Fruit fly (Drosophila melanogaster) whole organism, embryonic: ENCODE data around the gene CG32298.

ENCODE experiments used
- B-H1 ChIP-seq: fragments of 200-800 bp; sonication (Bioruptor generic); IDR thresholded peaks from 3 replicates; pipeline ENCODE4 v1.3.6; 2022; ENCODE audit warnings: missing biosample characterization, missing genetic modification characterization
- C15 ChIP-seq: fragments of 200-800 bp; sonication (Bioruptor generic); IDR thresholded peaks from 3 replicates; pipeline ENCODE4 v1.3.6; 2022; ENCODE audit warnings: missing biosample characterization, missing genetic modification characterization
- CG11085 ChIP-seq: fragments of 200-800 bp; sonication (Bioruptor generic); IDR thresholded peaks from 2 replicates; pipeline ENCODE4 v1.3.6; 2022; ENCODE audit warnings: missing biosample characterization, missing genetic modification characterization
- CG14050 ChIP-seq: fragments of 200-800 bp; sonication (Bioruptor generic); IDR thresholded peaks from 3 replicates; pipeline ENCODE4 v1.3.6; 2022; ENCODE audit warnings: missing biosample characterization, missing genetic modification characterization
- CG14667 ChIP-seq: fragments of 200-800 bp; sonication (Bioruptor generic); IDR thresholded peaks from 2 replicates; pipeline ENCODE4 v1.3.6; 2022; ENCODE audit warnings: missing biosample characterization, missing genetic modification characterization
- CG15011 ChIP-seq: fragments of 200-800 bp; sonication (Bioruptor generic); optimal IDR thresholded peaks from 3 replicates; lab custom pipeline; 2018; ENCODE audit warnings: missing biosample characterization, mild to moderate bottlenecking, missing genetic modification characterization
- CG17568 ChIP-seq: fragments of 200-800 bp; sonication (Bioruptor generic); optimal IDR thresholded peaks from 2 replicates; lab custom pipeline; 2018; ENCODE audit warnings: missing biosample characterization, mild to moderate bottlenecking, missing genetic modification characterization, moderate library complexity
- CG17912 ChIP-seq: fragments of 200-800 bp; sonication (Bioruptor generic); optimal IDR thresholded peaks from 2 replicates; lab custom pipeline; 2018; ENCODE audit warnings: missing biosample characterization, mild to moderate bottlenecking, missing genetic modification characterization
- CG18476 ChIP-seq: fragments of 200-800 bp; sonication (Bioruptor generic); optimal IDR thresholded peaks from 2 replicates; lab custom pipeline; 2016; ENCODE audit warnings: missing biosample characterization, mild to moderate bottlenecking, missing genetic modification characterization
- CG18619 ChIP-seq: fragments of 200-800 bp; sonication (Bioruptor generic); optimal IDR thresholded peaks from 3 replicates; lab custom pipeline; 2017; ENCODE audit warnings: missing biosample characterization, mild to moderate bottlenecking, missing genetic modification characterization
- CG2129 ChIP-seq: fragments of 200-800 bp; sonication (Bioruptor generic); IDR thresholded peaks from 2 replicates; pipeline ENCODE4 v1.3.6; 2022; ENCODE audit warnings: missing biosample characterization, missing genetic modification characterization; ENCODE audit not compliant: partially characterized antibody
- CG30431 ChIP-seq: fragments of 200-800 bp; sonication (Bioruptor generic); optimal IDR thresholded peaks from 2 replicates; lab custom pipeline; 2017; ENCODE audit warnings: missing biosample characterization, missing genetic modification characterization
- CG31441 ChIP-seq: fragments of 200-800 bp; sonication (Bioruptor generic); IDR thresholded peaks from 2 replicates; pipeline ENCODE4 v1.3.6; 2022; ENCODE audit warnings: missing biosample characterization, missing genetic modification characterization
- CG3163 ChIP-seq: fragments of 200-800 bp; sonication (Bioruptor generic); optimal IDR thresholded peaks from 3 replicates; lab custom pipeline; 2016; ENCODE audit warnings: missing biosample characterization, missing genetic modification characterization
- CG3281 ChIP-seq: fragments of 200-800 bp; sonication (Bioruptor generic); optimal IDR thresholded peaks from 3 replicates; lab custom pipeline; 2017; ENCODE audit warnings: missing biosample characterization, mild to moderate bottlenecking, missing genetic modification characterization
- CG3407 ChIP-seq: fragments of 200-800 bp; sonication (Bioruptor generic); optimal IDR thresholded peaks from 2 replicates; lab custom pipeline; 2018; ENCODE audit warnings: missing biosample characterization, mild to moderate bottlenecking, missing genetic modification characterization
- CG4282 ChIP-seq: fragments of 200-800 bp; sonication (Bioruptor generic); optimal IDR thresholded peaks from 2 replicates; lab custom pipeline; 2016; ENCODE audit warnings: missing biosample characterization, missing genetic modification characterization
- CG4854 ChIP-seq: fragments of 200-800 bp; sonication (Bioruptor generic); optimal IDR thresholded peaks from 2 replicates; lab custom pipeline; 2016; ENCODE audit warnings: missing biosample characterization, missing genetic modification characterization, inconsistent platforms
- CG7556 ChIP-seq: fragments of 200-800 bp; sonication (Bioruptor generic); optimal IDR thresholded peaks from 2 replicates; lab custom pipeline; 2017; ENCODE audit warnings: missing biosample characterization, mild to moderate bottlenecking, missing genetic modification characterization
- CG9876 ChIP-seq: fragments of 200-800 bp; sonication (Bioruptor generic); optimal IDR thresholded peaks from 2 replicates; lab custom pipeline; 2016; ENCODE audit warnings: missing biosample characterization, missing genetic modification characterization
- D19A ChIP-seq: fragments of 200-800 bp; optimal IDR thresholded peaks from 3 replicates; lab custom pipeline; 2019; ENCODE audit warnings: missing biosample characterization, mild to moderate bottlenecking, missing genetic modification characterization, moderate library complexity
- Dek ChIP-seq: fragments of 200-800 bp; sonication (Bioruptor generic); optimal IDR thresholded peaks from 3 replicates; lab custom pipeline; 2019; ENCODE audit warnings: missing biosample characterization, mild to moderate bottlenecking, missing genetic modification characterization, moderate library complexity
- Fer2 ChIP-seq: fragments of 200-800 bp; sonication (Bioruptor generic); optimal IDR thresholded peaks from 2 replicates; lab custom pipeline; 2018; ENCODE audit warnings: missing biosample characterization, mild to moderate bottlenecking, missing genetic modification characterization, moderate library complexity
- GATAe ChIP-seq: fragments of 200-800 bp; sonication (Bioruptor generic); conservative IDR thresholded peaks from 2 replicates; pipeline ENCODE4 v1.3.6; 2022; ENCODE audit warnings: missing biosample characterization, missing genetic modification characterization
- HLH54F ChIP-seq: fragments of 200-800 bp; sonication (Bioruptor generic); optimal IDR thresholded peaks from 3 replicates; lab custom pipeline; 2016; ENCODE audit warnings: missing biosample characterization, missing genetic modification characterization
- Kr ChIP-seq: fragments of 200-800 bp; sonication (Bioruptor generic); optimal IDR thresholded peaks from 2 replicates; lab custom pipeline; 2017; ENCODE audit warnings: missing biosample characterization, mild to moderate bottlenecking, missing genetic modification characterization
- Mes4 ChIP-seq: fragments of 200-800 bp; sonication (Bioruptor generic); optimal IDR thresholded peaks from 2 replicates; lab custom pipeline; 2016; ENCODE audit warnings: missing biosample characterization, missing genetic modification characterization
- NfI ChIP-seq: fragments of 200-800 bp; sonication (Bioruptor generic); optimal IDR thresholded peaks from 3 replicates; lab custom pipeline; 2018; ENCODE audit warnings: missing biosample characterization, mild to moderate bottlenecking, missing genetic modification characterization, moderate library complexity
- Ptx1 ChIP-seq: fragments of 200-800 bp; sonication (Bioruptor generic); IDR thresholded peaks from 2 replicates; pipeline ENCODE4 v1.3.6; 2022; ENCODE audit warnings: missing biosample characterization, missing genetic modification characterization
- Rx ChIP-seq: fragments of 200-800 bp; sonication (Bioruptor generic); IDR thresholded peaks from 2 replicates; pipeline ENCODE4 v1.3.6; 2022; ENCODE audit warnings: missing biosample characterization, missing genetic modification characterization
- Side ChIP-seq: fragments of 200-800 bp; sonication (Bioruptor generic); optimal IDR thresholded peaks from 2 replicates; lab custom pipeline; 2016; ENCODE audit warnings: missing biosample characterization, missing genetic modification characterization
- Trl ChIP-seq, 3 experiments: fragments of >200 bp in 2 of 3; fragments of 200-800 bp in 1 of 3; sonication (Bioruptor generic) in 1 of 3; optimal IDR thresholded peaks; 2 replicates in 1 of 3; 3 replicates in 2 of 3; lab custom pipeline; 2016 to 2017; ENCODE audit warnings: missing biosample characterization in 1 of 3, missing genetic modification characterization in 1 of 3
- abd-A ChIP-seq: fragments of 200-800 bp; sonication (Bioruptor generic); optimal IDR thresholded peaks from 3 replicates; lab custom pipeline; 2019; ENCODE audit warnings: missing biosample characterization, mild to moderate bottlenecking, missing genetic modification characterization, moderate library complexity
- az2 ChIP-seq: fragments of 200-800 bp; sonication (Bioruptor generic); optimal IDR thresholded peaks from 3 replicates; lab custom pipeline; 2016; ENCODE audit warnings: missing biosample characterization, missing genetic modification characterization
- bigmax ChIP-seq: fragments of 200-800 bp; sonication (Bioruptor generic); optimal IDR thresholded peaks from 2 replicates; lab custom pipeline; 2018; ENCODE audit warnings: missing biosample characterization, mild to moderate bottlenecking, missing genetic modification characterization
- cg ChIP-seq: fragments of 200-800 bp; sonication (Bioruptor generic); optimal IDR thresholded peaks from 3 replicates; lab custom pipeline; 2019; ENCODE audit warnings: missing biosample characterization, mild to moderate bottlenecking, missing genetic modification characterization, moderate library complexity
- emc ChIP-seq: fragments of 200-800 bp; sonication (Bioruptor generic); optimal IDR thresholded peaks from 2 replicates; lab custom pipeline; 2016; ENCODE audit warnings: missing biosample characterization, missing genetic modification characterization
- exex ChIP-seq: fragments of 200-800 bp; sonication (Bioruptor generic); optimal IDR thresholded peaks from 4 replicates; lab custom pipeline; 2018; ENCODE audit warnings: missing biosample characterization, mild to moderate bottlenecking, missing genetic modification characterization, moderate library complexity
- grn ChIP-seq: fragments of 200-800 bp; sonication (Bioruptor generic); optimal IDR thresholded peaks from 3 replicates; lab custom pipeline; 2017; ENCODE audit warnings: missing biosample characterization, missing genetic modification characterization
- gt ChIP-seq: fragments of 200-800 bp; sonication (Bioruptor generic); IDR thresholded peaks from 2 replicates; pipeline ENCODE4 v1.3.6; 2022; ENCODE audit warnings: missing biosample characterization, missing genetic modification characterization
- kah ChIP-seq: fragments of 200-800 bp; sonication (Bioruptor generic); optimal IDR thresholded peaks from 2 replicates; lab custom pipeline; 2018; ENCODE audit warnings: missing biosample characterization, mild to moderate bottlenecking, missing genetic modification characterization
- maf-S ChIP-seq: fragments of 200-800 bp; sonication (Bioruptor generic); optimal IDR thresholded peaks from 2 replicates; lab custom pipeline; 2016; ENCODE audit warnings: missing biosample characterization, missing genetic modification characterization
- nerfin-2 ChIP-seq: fragments of 200-800 bp; sonication (Bioruptor generic); IDR thresholded peaks from 2 replicates; pipeline ENCODE4 v1.3.6; 2022; ENCODE audit warnings: missing biosample characterization, missing genetic modification characterization; ENCODE audit not compliant: partially characterized antibody
- pros ChIP-seq: fragments of 200-800 bp; sonication (Bioruptor generic); optimal IDR thresholded peaks from 3 replicates; lab custom pipeline; 2019; ENCODE audit warnings: missing biosample characterization, mild to moderate bottlenecking, missing genetic modification characterization, moderate library complexity
- pum ChIP-seq: fragments of 200-800 bp; sonication (Bioruptor generic); optimal IDR thresholded peaks from 2 replicates; lab custom pipeline; 2016; ENCODE audit warnings: missing biosample characterization, missing genetic modification characterization
- run ChIP-seq: fragments of 200-800 bp; sonication (Bioruptor generic); optimal IDR thresholded peaks from 3 replicates; lab custom pipeline; 2018; ENCODE audit warnings: missing biosample characterization, mild to moderate bottlenecking, missing genetic modification characterization
- sd ChIP-seq: fragments of 200-800 bp; sonication (Bioruptor generic); optimal IDR thresholded peaks from 3 replicates; lab custom pipeline; 2018; ENCODE audit warnings: missing biosample characterization, mild to moderate bottlenecking, missing genetic modification characterization, moderate library complexity
- sima ChIP-seq: fragments of 200-800 bp; sonication (Bioruptor generic); optimal IDR thresholded peaks from 2 replicates; lab custom pipeline; 2016; ENCODE audit warnings: missing biosample characterization, missing genetic modification characterization
- sisA ChIP-seq: fragments of 200-800 bp; sonication (Bioruptor generic); IDR thresholded peaks from 2 replicates; pipeline ENCODE4 v1.3.6; 2022; ENCODE audit warnings: missing biosample characterization, missing genetic modification characterization
- tin ChIP-seq: fragments of 200-800 bp; sonication (Bioruptor generic); optimal IDR thresholded peaks from 3 replicates; lab custom pipeline; 2016; ENCODE audit warnings: missing biosample characterization, missing genetic modification characterization
- tup ChIP-seq: fragments of 200-800 bp; sonication (Bioruptor generic); optimal IDR thresholded peaks from 2 replicates; lab custom pipeline; 2016; ENCODE audit warnings: missing biosample characterization, mild to moderate bottlenecking, missing genetic modification characterization, moderate library complexity
- zen ChIP-seq: fragments of 200-800 bp; sonication (Bioruptor generic); optimal IDR thresholded peaks from 3 replicates; lab custom pipeline; 2018; ENCODE audit warnings: missing biosample characterization, mild to moderate bottlenecking, missing genetic modification characterization, moderate library complexity

Gene CG32298

dm6 chr3L:2409289-2409688, 18.5 kb upstream of the CG32298 start (continued):
- TF ChIP-seq Trl (optimal IDR thresholded peaks at IDR 0.05; lab: Kevin White, UChicago): no peak
- TF ChIP-seq Trl (GFP tag; optimal IDR thresholded peaks at IDR 0.05; lab: Kevin White, UChicago): no peak
- TF ChIP-seq CG11085 (GFP tag; lab: Robert Waterston, UW): no peak
- no peak for TF ChIP-seq exex (tag; lab: Kevin White, UChicago)
- TF ChIP-seq CG31441 (GFP tag; lab: Robert Waterston, UW): no peak
- no peak for TF ChIP-seq az2 (GFP tag; lab: Kevin White, UChicago)
- no peak for TF ChIP-seq kah (GFP tag; lab: Kevin White, UChicago)
- no peak for TF ChIP-seq pros (GFP tag; lab: Kevin White, UChicago)
- peak; percentile 24 for TF ChIP-seq Side (GFP tag; lab: Kevin White, UChicago)
- TF ChIP-seq CG2129 (GFP tag; lab: Robert Waterston, UW): no peak
- TF ChIP-seq CG17912 (GFP tag; lab: Kevin White, UChicago): no peak
- TF ChIP-seq CG14050 (GFP tag; lab: Robert Waterston, UW): no peak
- TF ChIP-seq CG14667: no peak
- TF ChIP-seq maf-S (GFP tag; lab: Kevin White, UChicago): no peak
- no peak for TF ChIP-seq GATAe (GFP tag; lab: Robert Waterston, UW)
- no peak for TF ChIP-seq Rx
- no peak for TF ChIP-seq CG3163 (GFP tag; lab: Kevin White, UChicago)
- no peak for TF ChIP-seq CG3407
- no peak for TF ChIP-seq bigmax (GFP tag; lab: Kevin White, UChicago)
- TF ChIP-seq CG18476 (GFP tag; lab: Kevin White, UChicago): no peak
- TF ChIP-seq D19A (tag; lab: Kevin White, UChicago): peak; percentile 4
- no peak for TF ChIP-seq emc
- TF ChIP-seq tup (GFP tag; lab: Kevin White, UChicago): no peak
- no peak for TF ChIP-seq Mes4 (GFP tag; lab: Kevin White, UChicago)
- no peak for TF ChIP-seq sisA (GFP tag; lab: Robert Waterston, UW)
- TF ChIP-seq sd: no peak
- TF ChIP-seq sima: no peak
- no peak for TF ChIP-seq CG9876 (GFP tag; lab: Kevin White, UChicago)
- TF ChIP-seq Dek: peak; percentile 22
- peak; percentile 27 for TF ChIP-seq abd-A (tag; lab: Kevin White, UChicago)
- TF ChIP-seq Kr (GFP tag; lab: Kevin White, UChicago): no peak
- no peak for TF ChIP-seq tin (GFP tag; lab: Kevin White, UChicago)
- no peak for TF ChIP-seq CG17568
- TF ChIP-seq CG15011 (GFP tag; lab: Kevin White, UChicago): no peak
- TF ChIP-seq CG7556 (GFP tag; lab: Kevin White, UChicago): no peak
- no peak for TF ChIP-seq HLH54F
- TF ChIP-seq nerfin-2: no peak
- no peak for TF ChIP-seq grn (GFP tag; lab: Kevin White, UChicago)
- no peak for TF ChIP-seq cg
- TF ChIP-seq CG3281 (GFP tag; lab: Kevin White, UChicago): no peak
- TF ChIP-seq gt: no peak
- TF ChIP-seq CG4854: no peak
- TF ChIP-seq zen (tag; lab: Kevin White, UChicago): peak; percentile 70
- TF ChIP-seq Fer2 (tag; lab: Kevin White, UChicago): no peak
- no peak for TF ChIP-seq CG18619 (GFP tag; lab: Kevin White, UChicago)
- TF ChIP-seq CG30431 (GFP tag; lab: Kevin White, UChicago): no peak
- TF ChIP-seq Ptx1: no peak
- no peak for TF ChIP-seq B-H1
- TF ChIP-seq C15 (GFP tag; lab: Robert Waterston, UW): no peak
- no peak for TF ChIP-seq pum (GFP tag; lab: Kevin White, UChicago)
- TF ChIP-seq NfI: no peak
- no peak for TF ChIP-seq run (tag; lab: Kevin White, UChicago)
- TF ChIP-seq CG4282: no peak
